Fruit fly (Drosophila melanogaster) whole organism, embryonic: ENCODE data around the gene CG17778.

Source experiments
- C15 ChIP-seq: fragments of 200-800 bp; sonication (Bioruptor generic); IDR thresholded peaks from 3 replicates; pipeline ENCODE4 v1.3.6; 2022; ENCODE audit warnings: missing biosample characterization, missing genetic modification characterization
- CG10431 ChIP-seq: fragments of 200-800 bp; sonication (Bioruptor generic); optimal IDR thresholded peaks from 3 replicates; lab custom pipeline; 2018; ENCODE audit warnings: missing biosample characterization, mild to moderate bottlenecking, missing genetic modification characterization
- CG10979 ChIP-seq: fragments of 200-800 bp; sonication (Bioruptor generic); optimal IDR thresholded peaks from 2 replicates; lab custom pipeline; 2018; ENCODE audit warnings: missing biosample characterization, mild to moderate bottlenecking, missing genetic modification characterization, moderate library complexity
- CG1233 ChIP-seq: fragments of 200-800 bp; sonication (Bioruptor generic); optimal IDR thresholded peaks from 4 replicates; lab custom pipeline; 2018; ENCODE audit warnings: missing biosample characterization, mild to moderate bottlenecking, missing genetic modification characterization
- CG14667 ChIP-seq: fragments of 200-800 bp; sonication (Bioruptor generic); IDR thresholded peaks from 2 replicates; pipeline ENCODE4 v1.3.6; 2022; ENCODE audit warnings: missing biosample characterization, missing genetic modification characterization
- CG14965 ChIP-seq: fragments of 200-800 bp; sonication (Bioruptor generic); optimal IDR thresholded peaks from 2 replicates; lab custom pipeline; 2016; ENCODE audit warnings: missing biosample characterization, missing genetic modification characterization, borderline replicate concordance
- CG15479 ChIP-seq: fragments of 200-800 bp; sonication (Bioruptor generic); optimal IDR thresholded peaks from 3 replicates; lab custom pipeline; 2019; ENCODE audit warnings: missing biosample characterization, mild to moderate bottlenecking, missing genetic modification characterization, moderate library complexity
- CG1603 ChIP-seq: fragments of 200-800 bp; sonication (Bioruptor generic); optimal IDR thresholded peaks from 2 replicates; lab custom pipeline; 2019; ENCODE audit warnings: missing biosample characterization, mild to moderate bottlenecking, missing genetic modification characterization, moderate library complexity
- CG16815 ChIP-seq: fragments of 200-800 bp; sonication (Bioruptor generic); optimal IDR thresholded peaks from 3 replicates; lab custom pipeline; 2017; ENCODE audit warnings: missing biosample characterization, mild to moderate bottlenecking, missing genetic modification characterization
- CG17802 ChIP-seq: fragments of 200-800 bp; sonication (Bioruptor generic); optimal IDR thresholded peaks from 2 replicates; lab custom pipeline; 2018; ENCODE audit warnings: missing biosample characterization, mild to moderate bottlenecking, missing genetic modification characterization, moderate library complexity
- CG18599 ChIP-seq: fragments of 200-800 bp; sonication (Bioruptor generic); optimal IDR thresholded peaks from 3 replicates; lab custom pipeline; 2017; ENCODE audit warnings: missing biosample characterization, missing genetic modification characterization, mild to moderate bottlenecking, moderate library complexity, missing genetic modification reagents
- CG2129 ChIP-seq: fragments of 200-800 bp; sonication (Bioruptor generic); IDR thresholded peaks from 2 replicates; pipeline ENCODE4 v1.3.6; 2022; ENCODE audit warnings: missing biosample characterization, missing genetic modification characterization; ENCODE audit not compliant: partially characterized antibody
- CG2199 ChIP-seq: fragments of 200-800 bp; sonication (Bioruptor generic); IDR thresholded peaks from 3 replicates; pipeline ENCODE4 v1.3.6; 2022; ENCODE audit warnings: missing biosample characterization, missing genetic modification characterization
- CG4282 ChIP-seq: fragments of 200-800 bp; sonication (Bioruptor generic); optimal IDR thresholded peaks from 2 replicates; lab custom pipeline; 2016; ENCODE audit warnings: missing biosample characterization, missing genetic modification characterization
- CG4730 ChIP-seq: fragments of 200-800 bp; sonication (Bioruptor generic); IDR thresholded peaks from 2 replicates; pipeline ENCODE4 v1.3.6; 2022; ENCODE audit warnings: missing biosample characterization, missing genetic modification characterization
- CG6654 ChIP-seq: fragments of 200-800 bp; sonication (Bioruptor generic); optimal IDR thresholded peaks from 2 replicates; lab custom pipeline; 2017; ENCODE audit warnings: missing biosample characterization, mild to moderate bottlenecking, missing genetic modification characterization
- CG6689 ChIP-seq: fragments of 200-800 bp; sonication (Bioruptor generic); IDR thresholded peaks from 2 replicates; pipeline ENCODE4 v1.3.6; 2022; ENCODE audit warnings: missing biosample characterization, missing genetic modification characterization
- CG8359 ChIP-seq: fragments of 200-800 bp; sonication (Bioruptor generic); optimal IDR thresholded peaks from 2 replicates; lab custom pipeline; 2017; ENCODE audit warnings: missing biosample characterization, mild to moderate bottlenecking, missing genetic modification characterization, borderline replicate concordance
- CoRest ChIP-seq: fragments of 200-800 bp; sonication (Bioruptor generic); optimal IDR thresholded peaks from 3 replicates; lab custom pipeline; 2018; ENCODE audit warnings: missing biosample characterization, mild to moderate bottlenecking, missing genetic modification characterization, moderate library complexity
- D19A ChIP-seq: fragments of 200-800 bp; optimal IDR thresholded peaks from 3 replicates; lab custom pipeline; 2019; ENCODE audit warnings: missing biosample characterization, mild to moderate bottlenecking, missing genetic modification characterization, moderate library complexity
- Dfd ChIP-seq, 2 experiments: fragments of >200 bp; optimal IDR thresholded peaks; 2 replicates each; lab custom pipeline; 2017; ENCODE audit warnings: missing biosample characterization in 2 of 2, missing genetic modification characterization in 2 of 2
- Dip3 ChIP-seq: fragments of 200-800 bp; sonication (Bioruptor generic); optimal IDR thresholded peaks from 3 replicates; lab custom pipeline; 2016; ENCODE audit warnings: missing biosample characterization, missing genetic modification characterization
- Dll ChIP-seq: fragments of 200-800 bp; sonication (Bioruptor generic); IDR thresholded peaks from 4 replicates; pipeline ENCODE4 v1.3.6; 2022; ENCODE audit warnings: missing biosample characterization, missing genetic modification characterization; ENCODE audit not compliant: partially characterized antibody
- HLH3B ChIP-seq: fragments of 200-800 bp; sonication (Bioruptor generic); IDR thresholded peaks from 2 replicates; pipeline ENCODE4 v1.3.6; 2022; ENCODE audit warnings: missing biosample characterization, missing genetic modification characterization
- MTF-1 ChIP-seq: fragments of 200-800 bp; sonication (Bioruptor generic); optimal IDR thresholded peaks from 2 replicates; lab custom pipeline; 2018; ENCODE audit warnings: missing biosample characterization, mild to moderate bottlenecking, missing genetic modification characterization, borderline replicate concordance
- Mrtf ChIP-seq: fragments of 200-800 bp; sonication (Bioruptor generic); IDR thresholded peaks from 3 replicates; pipeline ENCODE4 v1.3.6; 2022; ENCODE audit warnings: missing biosample characterization, missing genetic modification characterization
- Rfx ChIP-seq: fragments of 200-800 bp; sonication (Bioruptor generic); IDR thresholded peaks from 2 replicates; pipeline ENCODE4 v1.3.6; 2022; ENCODE audit warnings: missing biosample characterization, missing genetic modification characterization
- Scr ChIP-seq: fragments of 200-800 bp; sonication (Bioruptor generic); IDR thresholded peaks from 2 replicates; pipeline ENCODE4 v1.3.6; 2022; ENCODE audit warnings: missing biosample characterization, missing genetic modification characterization; ENCODE audit not compliant: partially characterized antibody
- al ChIP-seq: fragments of 200-800 bp; sonication (Bioruptor generic); IDR thresholded peaks from 2 replicates; pipeline ENCODE4 v1.3.6; 2022; ENCODE audit warnings: missing biosample characterization, missing genetic modification characterization
- caup ChIP-seq: fragments of 200-800 bp; sonication (Bioruptor generic); optimal IDR thresholded peaks from 3 replicates; lab custom pipeline; 2017; ENCODE audit warnings: missing biosample characterization, mild to moderate bottlenecking, missing genetic modification characterization, moderate library complexity; ENCODE audit not compliant: severe bottlenecking
- chn ChIP-seq: fragments of 200-800 bp; sonication (Bioruptor generic); optimal IDR thresholded peaks from 2 replicates; lab custom pipeline; 2016; ENCODE audit warnings: missing biosample characterization, missing genetic modification characterization
- dm ChIP-seq: fragments of 200-800 bp; sonication (Bioruptor generic); optimal IDR thresholded peaks from 3 replicates; lab custom pipeline; 2016; ENCODE audit warnings: missing biosample characterization, missing genetic modification characterization
- ems ChIP-seq: fragments of 200-800 bp; sonication (Bioruptor generic); optimal IDR thresholded peaks from 3 replicates; lab custom pipeline; 2016; ENCODE audit warnings: missing biosample characterization, missing genetic modification characterization
- eyg ChIP-seq: fragments of 200-800 bp; sonication (Bioruptor generic); optimal IDR thresholded peaks from 3 replicates; lab custom pipeline; 2016; ENCODE audit warnings: missing biosample characterization, missing genetic modification characterization
- gro ChIP-seq: fragments of 200-800 bp; sonication (Bioruptor generic); optimal IDR thresholded peaks from 2 replicates; lab custom pipeline; 2016; ENCODE audit warnings: missing biosample characterization, missing genetic modification characterization
- ham ChIP-seq: fragments of 200-800 bp; sonication (Bioruptor generic); IDR thresholded peaks from 2 replicates; pipeline ENCODE4 v1.3.6; 2022; ENCODE audit warnings: missing biosample characterization, missing genetic modification characterization
- nom ChIP-seq: fragments of 200-800 bp; sonication (Bioruptor generic); optimal IDR thresholded peaks from 2 replicates; lab custom pipeline; 2017; ENCODE audit warnings: missing biosample characterization, missing genetic modification characterization, mild to moderate bottlenecking, moderate library complexity, missing genetic modification reagents
- peb ChIP-seq: fragments of 200-800 bp; sonication (Bioruptor generic); IDR thresholded peaks from 2 replicates; pipeline ENCODE4 v1.3.6; 2022; ENCODE audit warnings: missing biosample characterization, missing genetic modification characterization
- pros ChIP-seq: fragments of 200-800 bp; sonication (Bioruptor generic); optimal IDR thresholded peaks from 3 replicates; lab custom pipeline; 2019; ENCODE audit warnings: missing biosample characterization, mild to moderate bottlenecking, missing genetic modification characterization, moderate library complexity
- schlank ChIP-seq: fragments of 200-800 bp; sonication (Bioruptor generic); optimal IDR thresholded peaks from 2 replicates; lab custom pipeline; 2018; ENCODE audit warnings: missing biosample characterization, mild to moderate bottlenecking, missing genetic modification characterization
- sens ChIP-seq: fragments of 200-800 bp; sonication (Bioruptor generic); peaks from one replicate; lab custom pipeline; 2016; ENCODE audit warnings: missing biosample characterization, missing genetic modification characterization
- shn ChIP-seq: fragments of 200-800 bp; sonication (Bioruptor generic); optimal IDR thresholded peaks from 3 replicates; lab custom pipeline; 2016; ENCODE audit warnings: missing biosample characterization, missing genetic modification characterization
- sqz ChIP-seq: fragments of 200-800 bp; sonication (Bioruptor generic); optimal IDR thresholded peaks from 3 replicates; lab custom pipeline; 2018; ENCODE audit warnings: missing biosample characterization, mild to moderate bottlenecking, missing genetic modification characterization
- stwl ChIP-seq: fragments of 200-800 bp; sonication (Bioruptor generic); optimal IDR thresholded peaks from 3 replicates; lab custom pipeline; 2018; ENCODE audit warnings: missing biosample characterization, mild to moderate bottlenecking, missing genetic modification characterization, moderate library complexity
- tio ChIP-seq: fragments of 200-800 bp; sonication (Bioruptor generic); optimal IDR thresholded peaks from 2 replicates; lab custom pipeline; 2017; ENCODE audit warnings: missing biosample characterization, missing genetic modification characterization, inconsistent platforms
- ttk ChIP-seq: fragments of 200-800 bp; sonication (Bioruptor generic); IDR thresholded peaks from 2 replicates; pipeline ENCODE4 v2.1.2; 2022; ENCODE audit warnings: missing biosample characterization, missing genetic modification characterization
- vvl ChIP-seq: fragments of 200-800 bp; sonication (Bioruptor generic); IDR thresholded peaks from 2 replicates; pipeline ENCODE4 v1.3.6; 2022; ENCODE audit warnings: missing biosample characterization, missing genetic modification characterization
- wdn ChIP-seq: fragments of 200-800 bp; sonication (Bioruptor generic); IDR thresholded peaks from 2 replicates; pipeline ENCODE4 v1.3.6; 2022; ENCODE audit warnings: missing biosample characterization, missing genetic modification characterization

Gene CG17778

DNA sequence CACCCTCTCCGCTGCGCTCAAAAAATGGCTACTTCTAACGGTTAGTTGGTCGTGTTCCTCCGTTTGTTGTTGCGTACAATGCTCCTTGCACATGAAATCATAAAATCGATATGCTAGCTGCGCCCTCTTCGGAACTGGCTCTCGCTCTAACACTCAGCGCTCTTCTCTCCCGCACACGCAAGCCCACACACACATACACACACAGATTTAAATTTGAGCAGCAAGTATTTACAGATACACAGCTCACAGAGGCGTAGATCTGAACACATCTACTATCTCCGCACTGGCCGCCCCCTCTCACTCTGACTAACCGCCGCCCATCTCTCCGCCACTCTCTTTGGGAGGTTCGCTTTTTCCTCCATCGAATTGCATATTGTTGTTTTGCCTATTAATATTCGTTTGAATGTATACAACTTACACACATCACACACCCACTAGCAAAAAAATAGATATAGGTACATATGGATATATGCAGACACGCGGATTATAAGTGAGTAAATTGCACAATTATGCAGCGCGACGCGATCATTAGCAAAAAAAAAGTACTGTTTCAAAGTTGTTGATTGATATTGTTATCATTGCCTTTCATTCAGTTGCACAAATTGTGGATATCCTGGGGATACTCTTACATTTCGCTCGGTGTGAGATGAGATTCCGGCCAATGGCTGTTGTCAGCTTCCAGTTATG is 28.1 kb downstream of the CG17778 start (continued):
- TF ChIP-seq Dfd (GFP tag; optimal IDR thresholded peaks at IDR 0.05; lab: Kevin White, UChicago): no peak
- TF ChIP-seq CG17802 (tag; lab: Kevin White, UChicago): peak; percentile 27
- TF ChIP-seq Scr (GFP tag; lab: Robert Waterston, UW): no peak
- TF ChIP-seq wdn (GFP tag; lab: Robert Waterston, UW): peak; percentile 78
- peak; percentile 61; the same call in 1 of the 2 replicates for TF ChIP-seq ham (GFP tag; lab: Robert Waterston, UW)
- peak; percentile 88 for TF ChIP-seq caup (GFP tag; lab: Kevin White, UChicago)
- TF ChIP-seq Rfx (GFP tag; lab: Robert Waterston, UW): peak; percentile 98
- TF ChIP-seq gro: peak; percentile 93
- TF ChIP-seq CG1233 (GFP tag; lab: Kevin White, UChicago): peak; percentile 82
- TF ChIP-seq chn: peak; percentile 82
- TF ChIP-seq MTF-1 (GFP tag; lab: Kevin White, UChicago): peak; percentile 71
- peak; percentile 89 for TF ChIP-seq CG15479 (GFP tag; lab: Kevin White, UChicago)
- TF ChIP-seq CG6689: peak; percentile 53; the same call in 1 of the 2 replicates
- TF ChIP-seq eyg (GFP tag; lab: Kevin White, UChicago): peak; percentile 85
- no peak for TF ChIP-seq Dll
- TF ChIP-seq schlank: peak; percentile 88
- peak; percentile 75 for TF ChIP-seq al (GFP tag; lab: Robert Waterston, UW)
- TF ChIP-seq tio (GFP tag; lab: Kevin White, UChicago): peak; percentile 22
- peak; percentile 75 for TF ChIP-seq Dip3 (GFP tag; lab: Kevin White, UChicago)
- peak; percentile 79 for TF ChIP-seq CG1603
- no peak for TF ChIP-seq CG8359 (GFP tag; lab: Kevin White, UChicago)
- peak; percentile 27; the same call in 1 of the 3 replicates for TF ChIP-seq C15
- TF ChIP-seq CG14965: peak; percentile 66
- peak; percentile 40 for TF ChIP-seq sqz
- TF ChIP-seq CoRest: peak; percentile 52
- TF ChIP-seq D19A: peak; percentile 13
- TF ChIP-seq CG14667 (GFP tag; lab: Robert Waterston, UW): peak; percentile 78
- TF ChIP-seq CG6654 (GFP tag; lab: Kevin White, UChicago): peak; percentile 8
- TF ChIP-seq pros (GFP tag; lab: Kevin White, UChicago): peak; percentile 9
- peak; percentile 48 for TF ChIP-seq CG10431 (GFP tag; lab: Kevin White, UChicago)
- peak; percentile 46 for TF ChIP-seq CG10979 (tag; lab: Kevin White, UChicago)
- peak; percentile 64 for TF ChIP-seq CG16815
- peak; percentile 88; the same call in 2 of the 3 replicates for TF ChIP-seq Mrtf (GFP tag; lab: Robert Waterston, UW)
- TF ChIP-seq CG4730 (GFP tag; lab: Robert Waterston, UW): peak; percentile 70
- TF ChIP-seq sens: peak; percentile 91
- TF ChIP-seq CG2199 (GFP tag; lab: Robert Waterston, UW): peak; percentile 80; the same call in 2 of the 3 replicates
- TF ChIP-seq CG18599 (GFP tag; lab: Kevin White, UChicago): peak; percentile 94
- TF ChIP-seq shn: peak; percentile 74
- peak; percentile 72 for TF ChIP-seq peb (GFP tag; lab: Robert Waterston, UW)
- peak; percentile 75 for TF ChIP-seq CG4282 (GFP tag; lab: Kevin White, UChicago)
- peak; percentile 46 for TF ChIP-seq nom
- TF ChIP-seq CG2129: no peak
- TF ChIP-seq ttk (GFP tag; lab: Robert Waterston, UW): peak; percentile 77
- TF ChIP-seq ems (GFP tag; lab: Kevin White, UChicago): peak; percentile 79
- TF ChIP-seq dm (GFP tag; lab: Kevin White, UChicago): peak; percentile 54
- TF ChIP-seq vvl (GFP tag; lab: Robert Waterston, UW): peak; percentile 94
- no peak for TF ChIP-seq stwl
- peak; percentile 81 for TF ChIP-seq HLH3B (GFP tag; lab: Robert Waterston, UW)
